Fruit fly (Drosophila melanogaster): ENCODE results near the gene nom.
A peak's percentile ranks its signal among the peaks of the same experiment; 100 is the strongest.

nom gene

dm6 chr3R:8747134-8747870 lies 24.3 kb downstream of the nom start, which contains the start of the genes CG9801 and Nasp (continued):
- TF ChIP-seq yki (optimal IDR thresholded peaks at IDR 0.05) (no peak), Opbp (GFP tag; IDR thresholded peaks at IDR 0.05; ENCODE audit: partially characterized antibody) (peak; percentile 77), Usf (GFP tag; optimal IDR thresholded peaks at IDR 0.05) (no peak), HLHmδ (GFP tag; optimal IDR thresholded peaks at IDR 0.05) (peak; percentile 20), CG4424 (GFP tag; optimal IDR thresholded peaks at IDR 0.05) (peak; percentile 31), ATbp (GFP tag; optimal IDR thresholded peaks at IDR 0.05) (no peak), wdn (GFP tag; IDR thresholded peaks at IDR 0.05) (peak; percentile 38; the same call in 1 of the 2 replicates), ase (GFP tag; IDR thresholded peaks at IDR 0.05) (0 out of 3 replicates have a peak, but pooled peaks have one; percentile 9), B-H2 (GFP tag; optimal IDR thresholded peaks at IDR 0.05) (no peak), ac (GFP tag; optimal IDR thresholded peaks at IDR 0.05) (no peak), CG18599 (GFP tag; optimal IDR thresholded peaks at IDR 0.05) (peak; percentile 13), vvl (GFP tag; IDR thresholded peaks at IDR 0.05) (peak; percentile 61), Neu2 (GFP tag; optimal IDR thresholded peaks at IDR 0.05; ENCODE audit: borderline replicate concordance) (no peak), fd96Cb (tag; optimal IDR thresholded peaks at IDR 0.05) (no peak), PHDP (tag; optimal IDR thresholded peaks at IDR 0.05) (no peak), Lim3 (GFP tag; IDR thresholded peaks at IDR 0.05) (no peak), al (GFP tag; IDR thresholded peaks at IDR 0.05) (no peak), zfh1 (GFP tag; IDR thresholded peaks at IDR 0.05) (peak; percentile 29; the same call in 1 of the 3 replicates), NfI (GFP tag; optimal IDR thresholded peaks at IDR 0.05) (peak; percentile 39), crol (GFP tag; IDR thresholded peaks at IDR 0.05) (no peak), Asciz (GFP tag; optimal IDR thresholded peaks at IDR 0.05) (no peak), GATAe (GFP tag; conservative IDR thresholded peaks at IDR 0.05) (no peak), CG11504 (tag; optimal IDR thresholded peaks at IDR 0.05) (peak; percentile 66), CG31224 (GFP tag; IDR thresholded peaks at IDR 0.05) (0 out of 2 replicates have a peak, but pooled peaks have one; percentile 18), Hr3 (GFP tag; optimal IDR thresholded peaks at IDR 0.05) (no peak), CG14441 (GFP tag; IDR thresholded peaks at IDR 0.05) (0 out of 2 replicates have a peak, but pooled peaks have one; percentile 21), nau (GFP tag; optimal IDR thresholded peaks at IDR 0.05) (peak; percentile 4), CG1647 (GFP tag; optimal IDR thresholded peaks at IDR 0.05) (no peak), Xbp1 (GFP tag; optimal IDR thresholded peaks at IDR 0.05) (peak; percentile 27), MBD-R2 (GFP tag; IDR thresholded peaks at IDR 0.05) (peak; percentile 77), CG14860 (GFP tag; IDR thresholded peaks at IDR 0.05; ENCODE audit: partially characterized antibody) (peak; percentile 56; the same call in 2 of the 3 replicates), CG17186 (GFP tag; optimal IDR thresholded peaks at IDR 0.05) (peak; percentile 59), CoRest (tag; optimal IDR thresholded peaks at IDR 0.05) (peak; percentile 44), Sox102F (GFP tag; optimal IDR thresholded peaks at IDR 0.05) (no peak), Ravus (GFP tag; IDR thresholded peaks at IDR 0.05) (no peak), ara (GFP tag; IDR thresholded peaks at IDR 0.05) (no peak), CTCF (GFP tag; optimal IDR thresholded peaks at IDR 0.05) (peak; percentile 67), pho (GFP tag; optimal IDR thresholded peaks at IDR 0.05) (peak; percentile 14), CG7928 (GFP tag; optimal IDR thresholded peaks at IDR 0.05) (peak; percentile 22), dati (GFP tag; IDR thresholded peaks at IDR 0.05) (no peak), CG6175 (GFP tag; IDR thresholded peaks at IDR 0.05) (no peak), Nf-YC (tag; optimal IDR thresholded peaks at IDR 0.05) (peak; percentile 20), Blimp-1 (GFP tag; optimal IDR thresholded peaks at IDR 0.05) (peak; percentile 16), stc (GFP tag; IDR thresholded peaks at IDR 0.05) (no peak), CG10431 (GFP tag; optimal IDR thresholded peaks at IDR 0.05) (no peak), CG7271 (tag; optimal IDR thresholded peaks at IDR 0.05) (no peak), CG4617 (GFP tag; optimal IDR thresholded peaks at IDR 0.05; ENCODE audit: borderline replicate concordance) (peak; percentile 47), CG8924 (tag; optimal IDR thresholded peaks at IDR 0.05) (peak; percentile 37), Atf6 (GFP tag; IDR thresholded peaks at IDR 0.05) (no peak), Doc2 (GFP tag; IDR thresholded peaks at IDR 0.05) (no peak)

All from whole organism, embryonic.